Fruit fly (Drosophila melanogaster) whole organism, embryonic: Measurements from ENCODE around the gene zye.

Experiments
- BtbVII ChIP-seq: fragments of 200-800 bp; sonication (Bioruptor generic); optimal IDR thresholded peaks from 3 replicates; lab custom pipeline; 2017; ENCODE audit warnings: missing biosample characterization, mild to moderate bottlenecking, missing genetic modification characterization
- CG10147 ChIP-seq: fragments of 200-800 bp; sonication (Bioruptor generic); optimal IDR thresholded peaks from 2 replicates; lab custom pipeline; 2019; ENCODE audit warnings: missing biosample characterization, mild to moderate bottlenecking, missing genetic modification characterization, moderate library complexity
- CG11093 ChIP-seq: fragments of 200-800 bp; sonication (Bioruptor generic); IDR thresholded peaks from 3 replicates; pipeline ENCODE4 v1.3.6; 2022; ENCODE audit warnings: missing biosample characterization, missing genetic modification characterization
- CG12219 ChIP-seq: fragments of 200-800 bp; sonication (Bioruptor generic); optimal IDR thresholded peaks from 3 replicates; lab custom pipeline; 2018; ENCODE audit warnings: missing biosample characterization, mild to moderate bottlenecking, missing genetic modification characterization
- CG1233 ChIP-seq: fragments of 200-800 bp; sonication (Bioruptor generic); optimal IDR thresholded peaks from 4 replicates; lab custom pipeline; 2018; ENCODE audit warnings: missing biosample characterization, mild to moderate bottlenecking, missing genetic modification characterization
- CG12391 ChIP-seq: fragments of 200-800 bp; sonication (Bioruptor generic); optimal IDR thresholded peaks from 3 replicates; lab custom pipeline; 2018; ENCODE audit warnings: missing biosample characterization, mild to moderate bottlenecking, missing genetic modification characterization, moderate library complexity
- CG13296 ChIP-seq: fragments of 200-800 bp; sonication (Bioruptor generic); optimal IDR thresholded peaks from 3 replicates; lab custom pipeline; 2018; ENCODE audit warnings: missing biosample characterization, mild to moderate bottlenecking, missing genetic modification characterization
- CG14710 ChIP-seq: fragments of 200-800 bp; sonication (Bioruptor generic); optimal IDR thresholded peaks from 3 replicates; lab custom pipeline; 2019; ENCODE audit warnings: missing biosample characterization, mild to moderate bottlenecking, missing genetic modification characterization, moderate library complexity
- CG1603 ChIP-seq: fragments of 200-800 bp; sonication (Bioruptor generic); optimal IDR thresholded peaks from 2 replicates; lab custom pipeline; 2019; ENCODE audit warnings: missing biosample characterization, mild to moderate bottlenecking, missing genetic modification characterization, moderate library complexity
- CG16779 ChIP-seq: fragments of 200-800 bp; sonication (Bioruptor generic); IDR thresholded peaks from 2 replicates; pipeline ENCODE4 v1.3.6; 2022; ENCODE audit warnings: missing biosample characterization, missing genetic modification characterization
- CG17186 ChIP-seq: fragments of 200-800 bp; sonication (Bioruptor generic); optimal IDR thresholded peaks from 3 replicates; lab custom pipeline; 2017; ENCODE audit warnings: missing biosample characterization, missing genetic modification reagents, missing genetic modification characterization
- CG17361 ChIP-seq: fragments of 200-800 bp; sonication (Bioruptor generic); IDR thresholded peaks from 3 replicates; pipeline ENCODE4 v1.3.6; 2022; ENCODE audit warnings: missing biosample characterization, missing genetic modification characterization
- CG17568 ChIP-seq: fragments of 200-800 bp; sonication (Bioruptor generic); optimal IDR thresholded peaks from 2 replicates; lab custom pipeline; 2018; ENCODE audit warnings: missing biosample characterization, mild to moderate bottlenecking, missing genetic modification characterization, moderate library complexity
- CG1832 ChIP-seq: fragments of 200-800 bp; sonication (Bioruptor generic); optimal IDR thresholded peaks from 2 replicates; lab custom pipeline; 2017; ENCODE audit warnings: missing biosample characterization, mild to moderate bottlenecking, missing genetic modification characterization, inconsistent platforms
- CG18476 ChIP-seq: fragments of 200-800 bp; sonication (Bioruptor generic); optimal IDR thresholded peaks from 2 replicates; lab custom pipeline; 2016; ENCODE audit warnings: missing biosample characterization, mild to moderate bottlenecking, missing genetic modification characterization
- CG2129 ChIP-seq: fragments of 200-800 bp; sonication (Bioruptor generic); IDR thresholded peaks from 2 replicates; pipeline ENCODE4 v1.3.6; 2022; ENCODE audit warnings: missing biosample characterization, missing genetic modification characterization; ENCODE audit not compliant: partially characterized antibody
- CG2712 ChIP-seq: fragments of 200-800 bp; optimal IDR thresholded peaks from 3 replicates; lab custom pipeline; 2019; ENCODE audit warnings: missing biosample characterization, mild to moderate bottlenecking, missing genetic modification characterization, moderate library complexity
- CG30403 ChIP-seq: fragments of 200-800 bp; sonication (Bioruptor generic); optimal IDR thresholded peaks from 3 replicates; lab custom pipeline; 2016; ENCODE audit warnings: missing biosample characterization, missing genetic modification characterization
- CG32767 ChIP-seq: fragments of 200-800 bp; sonication (Bioruptor generic); IDR thresholded peaks from 2 replicates; pipeline ENCODE4 v1.3.6; 2022; ENCODE audit warnings: missing biosample characterization, missing genetic modification characterization
- CG3838 ChIP-seq: fragments of 200-800 bp; sonication (Bioruptor generic); optimal IDR thresholded peaks from 3 replicates; lab custom pipeline; 2016; ENCODE audit warnings: missing biosample characterization, missing genetic modification characterization
- CG4328 ChIP-seq: fragments of 200-800 bp; sonication (Bioruptor generic); optimal IDR thresholded peaks from 3 replicates; lab custom pipeline; 2017; ENCODE audit warnings: missing biosample characterization, missing genetic modification reagents, missing genetic modification characterization
- CG7357 ChIP-seq: fragments of 200-800 bp; sonication (Bioruptor generic); IDR thresholded peaks from 3 replicates; pipeline ENCODE4 v1.3.6; 2022; ENCODE audit warnings: missing biosample characterization, missing genetic modification characterization
- CG7786 ChIP-seq: fragments of 200-800 bp; sonication (Bioruptor generic); optimal IDR thresholded peaks from 2 replicates; lab custom pipeline; 2016; ENCODE audit warnings: missing biosample characterization, missing genetic modification characterization
- CG7839 ChIP-seq: fragments of 200-800 bp; sonication (Bioruptor generic); optimal IDR thresholded peaks from 3 replicates; lab custom pipeline; 2018; ENCODE audit warnings: missing biosample characterization, mild to moderate bottlenecking, missing genetic modification characterization, moderate library complexity
- CG7963 ChIP-seq: fragments of 200-800 bp; sonication (Bioruptor generic); IDR thresholded peaks from 3 replicates; pipeline ENCODE4 v1.3.6; 2022; ENCODE audit warnings: missing biosample characterization, missing genetic modification characterization; ENCODE audit not compliant: partially characterized antibody
- CkIIα-i1 ChIP-seq: fragments of 200-800 bp; sonication (Bioruptor generic); IDR thresholded peaks from 2 replicates; pipeline ENCODE4 v1.3.6; 2022; ENCODE audit warnings: missing biosample characterization, missing genetic modification characterization
- HmgZ ChIP-seq: fragments of 200-800 bp; sonication (Bioruptor generic); optimal IDR thresholded peaks from 2 replicates; lab custom pipeline; 2018; ENCODE audit warnings: missing biosample characterization, mild to moderate bottlenecking, missing genetic modification characterization
- Hr78 ChIP-seq, 2 experiments: fragments of 200-800 bp in 1 of 2; fragments of >200 bp in 1 of 2; sonication (Bioruptor generic) in 1 of 2; optimal IDR thresholded peaks; 2 replicates each; lab custom pipeline; 2017 to 2019; ENCODE audit warnings: missing biosample characterization in 2 of 2, missing genetic modification characterization in 2 of 2, mild to moderate bottlenecking in 1 of 2, moderate library complexity in 1 of 2
- Lhr ChIP-seq: fragments of 200-800 bp; sonication (Bioruptor generic); optimal IDR thresholded peaks from 3 replicates; lab custom pipeline; 2017; ENCODE audit warnings: mild to moderate bottlenecking, missing biosample characterization, missing genetic modification reagents, missing genetic modification characterization
- Mes4 ChIP-seq: fragments of 200-800 bp; sonication (Bioruptor generic); optimal IDR thresholded peaks from 2 replicates; lab custom pipeline; 2016; ENCODE audit warnings: missing biosample characterization, missing genetic modification characterization
- Myb ChIP-seq: fragments of 200-800 bp; sonication (Bioruptor generic); optimal IDR thresholded peaks from 2 replicates; lab custom pipeline; 2016; ENCODE audit warnings: missing biosample characterization, missing genetic modification characterization
- Nf-YB ChIP-seq: fragments of 200-800 bp; sonication (Bioruptor generic); optimal IDR thresholded peaks from 3 replicates; lab custom pipeline; 2019; ENCODE audit warnings: missing biosample characterization, mild to moderate bottlenecking, missing genetic modification characterization, moderate library complexity
- Nf-YC ChIP-seq: fragments of 200-800 bp; optimal IDR thresholded peaks from 3 replicates; lab custom pipeline; 2019; ENCODE audit warnings: missing biosample characterization, mild to moderate bottlenecking, missing genetic modification characterization, moderate library complexity
- Sox100B ChIP-seq: fragments of 200-800 bp; sonication (Bioruptor generic); optimal IDR thresholded peaks from 3 replicates; lab custom pipeline; 2018; ENCODE audit warnings: missing biosample characterization, mild to moderate bottlenecking, missing genetic modification characterization
- TFAM ChIP-seq: fragments of 200-800 bp; sonication (Bioruptor generic); optimal IDR thresholded peaks from 2 replicates; lab custom pipeline; 2017; ENCODE audit warnings: missing biosample characterization, missing genetic modification characterization, inconsistent platforms
- abd-A ChIP-seq: fragments of 200-800 bp; sonication (Bioruptor generic); optimal IDR thresholded peaks from 3 replicates; lab custom pipeline; 2019; ENCODE audit warnings: missing biosample characterization, mild to moderate bottlenecking, missing genetic modification characterization, moderate library complexity
- ara ChIP-seq: fragments of 200-800 bp; sonication (Bioruptor generic); IDR thresholded peaks from 2 replicates; pipeline ENCODE4 v1.3.6; 2022; ENCODE audit warnings: missing biosample characterization, missing genetic modification characterization
- br ChIP-seq: fragments of >200 bp; optimal IDR thresholded peaks from 2 replicates; lab custom pipeline; 2017
- cas ChIP-seq: fragments of 200-800 bp; sonication (Bioruptor generic); IDR thresholded peaks from 2 replicates; pipeline ENCODE4 v1.3.6; 2022; ENCODE audit warnings: missing biosample characterization, missing genetic modification characterization
- caup ChIP-seq: fragments of 200-800 bp; sonication (Bioruptor generic); optimal IDR thresholded peaks from 3 replicates; lab custom pipeline; 2017; ENCODE audit warnings: missing biosample characterization, mild to moderate bottlenecking, missing genetic modification characterization, moderate library complexity; ENCODE audit not compliant: severe bottlenecking
- fu2 ChIP-seq: fragments of 200-800 bp; sonication (Bioruptor generic); optimal IDR thresholded peaks from 2 replicates; lab custom pipeline; 2016; ENCODE audit warnings: missing biosample characterization, missing genetic modification characterization
- hkb ChIP-seq, 2 experiments: fragments of 200-800 bp in 1 of 2; fragments of >200 bp in 1 of 2; sonication (Bioruptor generic) in 1 of 2; IDR thresholded peaks in 1 of 2; optimal IDR thresholded peaks in 1 of 2; 2 replicates each; pipeline versions ENCODE4 v1.3.6 to Lab custom; 2017 to 2022; ENCODE audit warnings: missing biosample characterization in 1 of 2, missing genetic modification characterization in 1 of 2
- kah ChIP-seq: fragments of 200-800 bp; sonication (Bioruptor generic); optimal IDR thresholded peaks from 2 replicates; lab custom pipeline; 2018; ENCODE audit warnings: missing biosample characterization, mild to moderate bottlenecking, missing genetic modification characterization
- peb ChIP-seq: fragments of 200-800 bp; sonication (Bioruptor generic); IDR thresholded peaks from 2 replicates; pipeline ENCODE4 v1.3.6; 2022; ENCODE audit warnings: missing biosample characterization, missing genetic modification characterization
- salm ChIP-seq: fragments of 200-800 bp; sonication (Bioruptor generic); optimal IDR thresholded peaks from 2 replicates; lab custom pipeline; 2018; ENCODE audit warnings: missing biosample characterization, mild to moderate bottlenecking, missing genetic modification characterization
- sd ChIP-seq: fragments of 200-800 bp; sonication (Bioruptor generic); optimal IDR thresholded peaks from 3 replicates; lab custom pipeline; 2018; ENCODE audit warnings: missing biosample characterization, mild to moderate bottlenecking, missing genetic modification characterization, moderate library complexity
- sens-2 ChIP-seq: fragments of 200-800 bp; sonication (Bioruptor generic); IDR thresholded peaks from 2 replicates; pipeline ENCODE4 v1.3.6; 2022; ENCODE audit warnings: missing biosample characterization, missing genetic modification characterization
- slp2 ChIP-seq: fragments of 200-800 bp; sonication (Bioruptor generic); optimal IDR thresholded peaks from 2 replicates; lab custom pipeline; 2016; ENCODE audit warnings: missing biosample characterization, missing genetic modification characterization

The zye gene

DNA sequence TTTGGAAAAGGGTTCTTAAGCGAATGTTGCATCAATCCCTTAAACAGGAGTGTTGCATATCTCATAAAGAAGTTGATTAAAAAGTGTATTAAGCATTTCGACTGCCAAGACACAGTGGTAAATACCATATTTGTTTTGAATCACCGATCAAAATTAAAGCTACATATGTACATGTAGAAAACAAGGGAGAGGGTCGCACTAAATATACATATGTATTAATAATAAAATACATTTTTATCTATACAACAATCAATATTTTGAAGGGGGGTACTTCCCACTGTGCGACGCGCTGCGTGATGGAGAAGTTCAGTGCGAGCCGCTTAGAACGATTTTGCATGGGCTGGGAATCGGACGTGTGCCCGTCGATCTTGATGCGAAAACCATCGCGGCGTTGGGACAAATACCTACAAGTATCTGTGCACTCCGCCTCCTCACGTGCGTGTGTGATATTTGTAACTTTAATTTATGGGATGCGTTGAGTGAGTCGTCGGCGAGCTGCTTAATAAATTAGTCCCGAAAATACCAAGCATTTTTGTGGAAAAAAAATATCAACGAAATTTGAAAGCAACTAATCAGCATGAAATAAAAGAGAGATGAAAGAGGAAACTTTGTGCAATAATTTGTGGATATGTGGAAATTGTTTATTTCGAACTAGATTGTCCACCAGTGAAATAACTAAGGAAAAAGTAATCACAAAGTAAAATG, 31.6 kb downstream of the zye start (continued):
- TF ChIP-seq CG12219 (GFP tag; lab: Kevin White, UChicago) (peak; percentile 83), CG18476 (peak; percentile 53), CG32767 (GFP tag; lab: Robert Waterston, UW) (peak; percentile 88), br (lab: Kevin White, UChicago) (no peak), CG17568 (GFP tag; lab: Kevin White, UChicago) (peak; percentile 79), CG7357 (GFP tag; lab: Robert Waterston, UW) (peak; percentile 80; the same call in 2 of the 3 replicates), CG14710 (tag; lab: Kevin White, UChicago) (peak; percentile 70), salm (tag; lab: Kevin White, UChicago) (peak; percentile 72), CG12391 (tag; lab: Kevin White, UChicago) (peak; percentile 84), CG1603 (tag; lab: Kevin White, UChicago) (peak; percentile 90), abd-A (tag; lab: Kevin White, UChicago) (no peak), CG17186 (peak; percentile 32), Myb (GFP tag; lab: Kevin White, UChicago) (no peak), Lhr (peak; percentile 51), Mes4 (peak; percentile 15), sens-2 (GFP tag; lab: Robert Waterston, UW) (peak; percentile 72), CG11093 (GFP tag; lab: Robert Waterston, UW) (peak; percentile 85), CG7839 (peak; percentile 90), peb (GFP tag; lab: Robert Waterston, UW) (peak; percentile 81), CG3838 (GFP tag; lab: Kevin White, UChicago) (no peak), cas (GFP tag; lab: Robert Waterston, UW) (peak; percentile 73), CkIIα-i1 (GFP tag; lab: Robert Waterston, UW) (0 out of 2 replicates have a peak, but pooled peaks have one; percentile 23), CG1832 (GFP tag; lab: Kevin White, UChicago) (no peak), CG1233 (GFP tag; lab: Kevin White, UChicago) (peak; percentile 86), BtbVII (GFP tag; lab: Kevin White, UChicago) (peak; percentile 84), sd (tag; lab: Kevin White, UChicago) (peak; percentile 92), CG16779 (GFP tag; lab: Robert Waterston, UW) (peak; percentile 61; the same call in 1 of the 2 replicates), kah (peak; percentile 58), fu2 (GFP tag; lab: Kevin White, UChicago) (no peak), Nf-YC (tag; lab: Kevin White, UChicago) (peak; percentile 47), CG30403 (peak; percentile 86), CG10147 (peak; percentile 78), TFAM (GFP tag; lab: Kevin White, UChicago) (peak; percentile 46), Hr78 (GFP tag; optimal IDR thresholded peaks at IDR 0.05; lab: Kevin White, UChicago) (peak in 1 of 2 experiments; percentile 33), caup (GFP tag; lab: Kevin White, UChicago) (peak; percentile 84), Nf-YB (GFP tag; lab: Kevin White, UChicago) (peak; percentile 57), CG7963 (GFP tag; lab: Robert Waterston, UW) (no peak), hkb (optimal IDR thresholded peaks at IDR 0.05; lab: Kevin White, UChicago) (no peak), hkb (GFP tag; IDR thresholded peaks at IDR 0.05; lab: Robert Waterston, UW) (peak; percentile 95), Sox100B (GFP tag; lab: Kevin White, UChicago) (peak; percentile 85), ara (GFP tag; lab: Robert Waterston, UW) (peak; percentile 90), CG4328 (peak; percentile 50), CG2129 (GFP tag; lab: Robert Waterston, UW) (no peak), CG2712 (tag; lab: Kevin White, UChicago) (peak; percentile 91), CG7786 (GFP tag; lab: Kevin White, UChicago) (no peak), CG17361 (peak; percentile 92), slp2 (no peak), CG13296 (peak; percentile 74), HmgZ (tag; lab: Kevin White, UChicago) (peak; percentile 74)
